Worm (Caenorhabditis elegans): ENCODE measurements around the gene chil-24.
"Not testable (repeated sequence)": the region's sequence is repeated elsewhere in the genome, so short reads cannot be mapped to it uniquely, and the experiment has no call there.

Gene chil-24

DNA sequence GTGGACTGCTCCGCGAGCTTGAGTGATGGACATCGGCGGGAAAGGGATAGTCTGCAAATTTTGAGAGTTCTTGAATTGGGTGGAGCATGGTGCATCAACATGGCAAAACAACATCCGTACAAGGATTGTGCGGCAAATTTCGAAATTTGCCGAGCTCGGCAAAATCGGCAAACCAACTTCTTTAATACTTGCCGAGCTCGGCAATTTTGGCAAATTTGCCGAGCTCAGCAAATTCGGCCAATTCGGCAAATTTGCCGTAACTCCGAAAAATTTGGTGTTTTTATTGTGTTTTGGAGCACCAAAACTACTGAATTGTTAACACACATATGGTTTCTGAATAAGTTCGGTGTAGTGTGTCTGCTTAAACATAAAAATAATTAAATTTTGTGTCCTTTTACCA lies 41.1 kb downstream of the chil-24 start, which contains the start of gene fbxc-55:
TSS of gene fbxc-55 (minus strand) at position 101 of the 400 bp plus-strand sequence.
- no peak for TF ChIP-seq ama-1 (optimal IDR thresholded peaks at IDR 0.05)
- TF ChIP-seq F13C5.2 (tag; optimal IDR thresholded peaks at IDR 0.05): no peak
- no peak for TF ChIP-seq B0310.2 (tag; optimal IDR thresholded peaks at IDR 0.05)
- TF ChIP-seq pes-1 (GFP tag; IDR thresholded peaks at IDR 0.05): no peak
- TF ChIP-seq ceh-36 (tag; optimal IDR thresholded peaks at IDR 0.05): no peak
- TF ChIP-seq tbx-37 (GFP tag; conservative IDR thresholded peaks at IDR 0.05): no peak
- TF ChIP-seq ets-7 (tag; optimal IDR thresholded peaks at IDR 0.05): no peak
- TF ChIP-seq tra-4 (tag; optimal IDR thresholded peaks at IDR 0.05): no peak
- no peak for TF ChIP-seq aly-1 (tag; optimal IDR thresholded peaks at IDR 0.05)
- TF ChIP-seq hnd-1 (tag; optimal IDR thresholded peaks at IDR 0.05): no peak

ce11 chrII:3172176-3172575 lies 43.2 kb downstream of the chil-24 start, which contains the start of gene Y27F2A.10:
Y27F2A.10 (minus strand) TSS chrII:3172276.
- TF ChIP-seq flt-1 (GFP tag; IDR thresholded peaks at IDR 0.05): no peak
- no peak for TF ChIP-seq ets-7 (tag; optimal IDR thresholded peaks at IDR 0.05)
- no peak for TF ChIP-seq scrt-1 (GFP tag; IDR thresholded peaks at IDR 0.05)
- TF ChIP-seq hnd-1 (tag; optimal IDR thresholded peaks at IDR 0.05): no peak
- no peak for TF ChIP-seq F13C5.2 (tag; optimal IDR thresholded peaks at IDR 0.05)
- TF ChIP-seq ama-1 (optimal IDR thresholded peaks at IDR 0.05): no peak
- no peak for TF ChIP-seq tra-4 (tag; optimal IDR thresholded peaks at IDR 0.05)
- TF ChIP-seq hmg-4 (GFP tag; optimal IDR thresholded peaks at IDR 0.05): no peak
- TF ChIP-seq tbx-11 (GFP tag; IDR thresholded peaks at IDR 0.05): no peak

- not testable (repeated sequence) for TF ChIP-seq tbx-37 (GFP tag; conservative IDR thresholded peaks at IDR 0.05); B0310.2 (tag; optimal IDR thresholded peaks at IDR 0.05); tra-4 (tag; optimal IDR thresholded peaks at IDR 0.05)
Measured at ce11 chrII:3177663-3178062, 48.7 kb downstream of the chil-24 start, which contains the start of gene sri-40. sri-40 (plus strand) TSS chrII:3177963.
